Fruit fly (Drosophila melanogaster): ENCODE data around the gene RpS27.

Gene RpS27

DNA sequence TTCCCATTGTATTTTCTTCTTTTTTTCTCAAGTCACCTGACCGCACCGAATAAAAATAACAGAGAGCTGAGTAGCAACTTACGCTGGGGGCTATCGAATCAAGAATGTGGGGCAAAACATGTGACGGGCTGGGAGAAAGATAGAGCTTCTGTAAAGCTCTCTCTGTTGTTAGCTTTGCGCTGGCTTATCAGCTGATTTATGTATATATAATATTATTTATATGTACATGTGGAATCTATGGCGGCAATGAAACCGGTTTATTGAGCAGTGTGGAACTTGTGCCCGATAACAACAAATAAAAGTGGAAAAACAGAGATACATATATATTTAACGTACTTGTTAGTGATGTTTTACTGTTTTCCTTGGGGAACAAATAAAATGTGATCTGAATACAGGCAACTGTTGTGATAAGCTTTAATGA is 45.6 kb upstream of the RpS27 start, which contains the start of gene CG31098 (continued):
- TF ChIP-seq CG13424 (tag; optimal IDR thresholded peaks at IDR 0.05), result peak; percentile 12
- no peak for TF ChIP-seq D19A (tag; optimal IDR thresholded peaks at IDR 0.05)
- TF ChIP-seq CG9609 (GFP tag; optimal IDR thresholded peaks at IDR 0.05), result no peak
- no peak for TF ChIP-seq HLH54F (GFP tag; optimal IDR thresholded peaks at IDR 0.05)
- no peak for TF ChIP-seq hbn (GFP tag; IDR thresholded peaks at IDR 0.05; ENCODE audit: partially characterized antibody)
- TF ChIP-seq CG10462 (GFP tag; optimal IDR thresholded peaks at IDR 0.05), result no peak
- no peak for TF ChIP-seq bsh (GFP tag; optimal IDR thresholded peaks at IDR 0.05)
- TF ChIP-seq CG9727 (GFP tag; optimal IDR thresholded peaks at IDR 0.05), result no peak
- TF ChIP-seq Dp (GFP tag; optimal IDR thresholded peaks at IDR 0.05), result no peak
- no peak for TF ChIP-seq vnd (GFP tag; IDR thresholded peaks at IDR 0.05; ENCODE audit: partially characterized antibody)
- no peak for TF ChIP-seq CG10565 (GFP tag; optimal IDR thresholded peaks at IDR 0.05)
- TF ChIP-seq CG8478 (optimal IDR thresholded peaks at IDR 0.05), result no peak
- TF ChIP-seq dimm (GFP tag; IDR thresholded peaks at IDR 0.05), result no peak
- no peak for TF ChIP-seq Med (GFP tag)
- TF ChIP-seq CkIIα-i1 (GFP tag; IDR thresholded peaks at IDR 0.05), result no peak
- TF ChIP-seq CG12769 (tag; optimal IDR thresholded peaks at IDR 0.05), result peak; percentile 39
- peak; percentile 53 for TF ChIP-seq odd (GFP tag; optimal IDR thresholded peaks at IDR 0.05)
- no peak for TF ChIP-seq Camta (GFP tag; optimal IDR thresholded peaks at IDR 0.05)
- TF ChIP-seq CG16815 (GFP tag; optimal IDR thresholded peaks at IDR 0.05), result no peak
- no peak for TF ChIP-seq Mes4 (GFP tag; optimal IDR thresholded peaks at IDR 0.05)
- TF ChIP-seq sens (GFP tag), result peak; percentile 20
- no peak for TF ChIP-seq NC2α (GFP tag; optimal IDR thresholded peaks at IDR 0.05)
- no peak for TF ChIP-seq C15 (GFP tag; IDR thresholded peaks at IDR 0.05)
- no peak for TF ChIP-seq ro (GFP tag; IDR thresholded peaks at IDR 0.05)
- TF ChIP-seq Nf-YA (GFP tag; IDR thresholded peaks at IDR 0.05), result no peak
- TF ChIP-seq CG11723 (GFP tag; optimal IDR thresholded peaks at IDR 0.05), result no peak
- TF ChIP-seq Eip74EF (GFP tag; optimal IDR thresholded peaks at IDR 0.05), result no peak
- no peak for TF ChIP-seq btn (GFP tag; optimal IDR thresholded peaks at IDR 0.05)
- no peak for TF ChIP-seq CTCF (GFP tag; optimal IDR thresholded peaks at IDR 0.05)
- no peak for TF ChIP-seq Blimp-1 (GFP tag; optimal IDR thresholded peaks at IDR 0.05)
- TF ChIP-seq sim (GFP tag; IDR thresholded peaks at IDR 0.05), result no peak
- TF ChIP-seq nerfin-2 (GFP tag; IDR thresholded peaks at IDR 0.05; ENCODE audit: partially characterized antibody), result no peak
- no peak for TF ChIP-seq jigr1 (GFP tag; IDR thresholded peaks at IDR 0.05)
- TF ChIP-seq jumu (GFP tag; optimal IDR thresholded peaks at IDR 0.05), result no peak
- no peak for TF ChIP-seq CG17612 (GFP tag; IDR thresholded peaks at IDR 0.05)
- no peak for TF ChIP-seq toy (GFP tag; IDR thresholded peaks at IDR 0.05)
- no peak for TF ChIP-seq yki (optimal IDR thresholded peaks at IDR 0.05)
- no peak for TF ChIP-seq CG5245 (GFP tag; optimal IDR thresholded peaks at IDR 0.05)
- TF ChIP-seq CG12299 (tag; optimal IDR thresholded peaks at IDR 0.05), result peak; percentile 35
- no peak for TF ChIP-seq CG8290 (GFP tag; optimal IDR thresholded peaks at IDR 0.05)
- TF ChIP-seq CG8290 (tag; optimal IDR thresholded peaks at IDR 0.05), result peak in 1 of 2 experiments; percentile 11
- peak; percentile 47 to 51 for TF ChIP-seq Trl (optimal IDR thresholded peaks at IDR 0.05)
- TF ChIP-seq Trl (GFP tag; optimal IDR thresholded peaks at IDR 0.05), result no peak
- TF ChIP-seq YL-1 (GFP tag; optimal IDR thresholded peaks at IDR 0.05), result peak; percentile 0
- no peak for TF ChIP-seq vfl (GFP tag; optimal IDR thresholded peaks at IDR 0.05)
- no peak for TF ChIP-seq ash1 (GFP tag; optimal IDR thresholded peaks at IDR 0.05)
- TF ChIP-seq CG16863 (GFP tag; optimal IDR thresholded peaks at IDR 0.05), result no peak
- no peak for TF ChIP-seq CG6254 (GFP tag; optimal IDR thresholded peaks at IDR 0.05)
- no peak for TF ChIP-seq CG11247 (GFP tag; IDR thresholded peaks at IDR 0.05)
- peak; percentile 48 for TF ChIP-seq CG18599 (GFP tag; optimal IDR thresholded peaks at IDR 0.05)
- no peak for TF ChIP-seq dmrt99B (tag; optimal IDR thresholded peaks at IDR 0.05)
- TF ChIP-seq CG6272 (GFP tag; IDR thresholded peaks at IDR 0.05), result no peak
- TF ChIP-seq CG2120 (GFP tag; optimal IDR thresholded peaks at IDR 0.05), result no peak
- peak; percentile 87 for TF ChIP-seq CG34376 (GFP tag; optimal IDR thresholded peaks at IDR 0.05)

Data from whole organism, embryonic.